Fruit fly (Drosophila melanogaster) whole organism, pupa: Measurements from ENCODE around the gene CkIIalpha-i1.

ENCODE experiments used
- CG10348 ChIP-seq: fragments of 200-800 bp; sonication (Bioruptor generic); IDR thresholded peaks from 2 replicates; pipeline ENCODE4 v1.3.6; 2022; ENCODE audit warnings: missing biosample characterization, missing genetic modification characterization
- CG12605 ChIP-seq: fragments of 200-800 bp; sonication (Bioruptor generic); IDR thresholded peaks from 2 replicates; pipeline ENCODE4 v1.3.6; 2022; ENCODE audit warnings: missing biosample characterization, missing genetic modification characterization
- CG13204 ChIP-seq: fragments of 200-800 bp; sonication (Bioruptor generic); optimal IDR thresholded peaks from 2 replicates; lab custom pipeline; 2018; ENCODE audit warnings: missing biosample characterization, mild to moderate bottlenecking, missing genetic modification characterization, moderate library complexity
- CG15710 ChIP-seq: fragments of 200-800 bp; sonication (Bioruptor generic); optimal IDR thresholded peaks from 2 replicates; lab custom pipeline; 2018; ENCODE audit warnings: missing biosample characterization, mild to moderate bottlenecking, missing genetic modification characterization, moderate library complexity
- CG17806 ChIP-seq: fragments of 200-800 bp; sonication (Bioruptor generic); optimal IDR thresholded peaks from 2 replicates; lab custom pipeline; 2018; ENCODE audit warnings: missing biosample characterization, mild to moderate bottlenecking, missing genetic modification characterization, moderate library complexity
- CG4496 ChIP-seq: fragments of 200-800 bp; sonication (Bioruptor generic); IDR thresholded peaks from 3 replicates; pipeline ENCODE4 v1.3.6; 2022; ENCODE audit warnings: missing biosample characterization, missing genetic modification characterization
- EcR ChIP-seq: fragments of 200-800 bp; sonication (Bioruptor generic); optimal IDR thresholded peaks from 3 replicates; lab custom pipeline; 2019; ENCODE audit warnings: missing biosample characterization, missing genetic modification characterization, mild to moderate bottlenecking, moderate library complexity, missing genetic modification reagents

DNA sequence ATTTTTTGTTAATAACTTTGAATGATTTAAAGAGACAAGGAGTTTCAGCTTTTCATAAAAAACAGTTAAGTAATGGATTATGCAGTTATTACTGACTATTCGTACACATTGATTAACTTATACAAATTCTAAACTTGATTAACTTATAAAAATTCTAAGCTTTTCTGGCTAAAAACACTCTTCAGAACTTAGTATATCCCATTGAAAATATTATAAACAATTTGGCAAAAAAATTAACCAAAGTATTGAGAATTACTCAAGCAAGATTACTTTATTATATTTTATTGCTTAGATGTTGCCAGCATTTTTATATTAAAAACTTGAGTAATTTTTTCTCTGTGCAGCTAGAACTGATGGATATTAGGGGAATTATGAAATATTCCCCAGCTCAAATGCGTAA is 39.4 kb upstream of the CkIIalpha-i1 start:
- TF ChIP-seq CG17806 (no peak), CG10348 (GFP tag; lab: Robert Waterston, UW) (no peak), CG15710 (no peak), CG13204 (GFP tag; lab: Kevin White, UChicago) (no peak), EcR (GFP tag; lab: Kevin White, UChicago) (no peak), CG4496 (GFP tag; lab: Robert Waterston, UW) (no peak), CG12605 (no peak)
